Worm (Caenorhabditis elegans) whole organism, L2 larva: ENCODE measurements around the gene cest-34.

Source experiments
- C34F6.9 ChIP-seq: fragments of 150-350 bp; optimal IDR thresholded peaks from 2 replicates; lab custom pipeline; 2014; ENCODE audit warnings: missing biosample characterization, missing genetic modification characterization
- F13H6.1 ChIP-seq: sonication (generic microtip); optimal IDR thresholded peaks from 2 replicates; lab custom pipeline; 2016; ENCODE audit warnings: missing genetic modification characterization, missing compliant biosample characterization
- Y55F3AM.14 ChIP-seq: fragments of 200-800 bp; sonication (Bioruptor generic); optimal IDR thresholded peaks from 2 replicates; lab custom pipeline; 2018; ENCODE audit warnings: mild to moderate bottlenecking, missing genetic modification characterization, missing compliant biosample characterization
- ZK546.5 ChIP-seq: sonication (generic microtip); optimal IDR thresholded peaks from 2 replicates; lab custom pipeline; 2017; ENCODE audit warnings: missing biosample characterization, missing genetic modification characterization
- aly-2 ChIP-seq: fragments of 150-350 bp; optimal IDR thresholded peaks from 2 replicates; lab custom pipeline; 2014; ENCODE audit warnings: missing biosample characterization, missing genetic modification characterization
- ama-1 ChIP-seq: fragments of 150-350 bp; optimal IDR thresholded peaks from 2 replicates; lab custom pipeline; 2018; ENCODE audit warnings: inconsistent platforms
- blmp-1 ChIP-seq: sonication (generic microtip); optimal IDR thresholded peaks from 2 replicates; lab custom pipeline; 2017; ENCODE audit warnings: missing genetic modification characterization, mild to moderate bottlenecking, missing compliant biosample characterization, antibody characterized with exemption, moderate library complexity; ENCODE audit not compliant: insufficient read depth
- ceh-16 ChIP-seq: fragments of 150-350 bp; optimal IDR thresholded peaks from 2 replicates; lab custom pipeline; 2014; ENCODE audit warnings: missing biosample characterization, missing genetic modification characterization
- crh-2 ChIP-seq: sonication (generic microtip); optimal IDR thresholded peaks from 2 replicates; lab custom pipeline; 2017; ENCODE audit warnings: missing biosample characterization, missing genetic modification characterization
- elt-1 ChIP-seq: fragments of 150-350 bp; optimal IDR thresholded peaks from 2 replicates; lab custom pipeline; 2014; ENCODE audit warnings: missing biosample characterization, missing genetic modification characterization
- elt-3 ChIP-seq: sonication (generic microtip); optimal IDR thresholded peaks from 2 replicates; lab custom pipeline; 2017; ENCODE audit warnings: missing biosample characterization, missing genetic modification characterization
- fos-1 ChIP-seq: fragments of 150-350 bp; optimal IDR thresholded peaks from 2 replicates; lab custom pipeline; 2014; ENCODE audit warnings: missing biosample characterization, missing genetic modification characterization
- gmeb-1 ChIP-seq: fragments of 150-350 bp; optimal IDR thresholded peaks from 2 replicates; lab custom pipeline; 2014; ENCODE audit warnings: missing biosample characterization, missing genetic modification characterization
- lin-11 ChIP-seq: fragments of 150-350 bp; sonication (generic microtip); optimal IDR thresholded peaks from 2 replicates; lab custom pipeline; 2014; ENCODE audit warnings: missing biosample characterization, missing genetic modification characterization, inconsistent platforms, mixed read lengths
- lin-13 ChIP-seq: fragments of 150-350 bp; optimal IDR thresholded peaks from 2 replicates; lab custom pipeline; 2014; ENCODE audit warnings: missing biosample characterization, missing genetic modification reagents, missing genetic modification characterization
- lin-39 ChIP-seq: fragments of 150-350 bp; optimal IDR thresholded peaks from 2 replicates; lab custom pipeline; 2014; ENCODE audit warnings: missing biosample characterization, missing genetic modification reagents, missing genetic modification characterization
- lsy-2 ChIP-seq, 2 experiments: fragments of 150-350 bp in 1 of 2; sonication (generic microtip) in 1 of 2; optimal IDR thresholded peaks; 2 replicates each; lab custom pipeline; 2014 to 2017; ENCODE audit warnings: missing biosample characterization in 2 of 2, missing genetic modification characterization in 2 of 2
- mab-5 ChIP-seq: fragments of 150-350 bp; optimal IDR thresholded peaks from 2 replicates; lab custom pipeline; 2014; ENCODE audit warnings: missing biosample characterization, missing genetic modification characterization
- mbf-1 ChIP-seq: sonication (generic microtip); optimal IDR thresholded peaks from 2 replicates; lab custom pipeline; 2017; ENCODE audit warnings: missing biosample characterization, missing genetic modification characterization
- mdl-1 ChIP-seq, 2 experiments: fragments of 150-350 bp in 1 of 2; sonication (generic microtip) in 1 of 2; optimal IDR thresholded peaks; 2 replicates each; lab custom pipeline; 2017; ENCODE audit warnings: missing biosample characterization in 2 of 2, missing genetic modification characterization in 2 of 2
- nhr-10 ChIP-seq: sonication (generic microtip); optimal IDR thresholded peaks from 2 replicates; lab custom pipeline; 2017; ENCODE audit warnings: missing biosample characterization, missing genetic modification characterization
- nhr-129 ChIP-seq: fragments of 150-350 bp; optimal IDR thresholded peaks from 2 replicates; lab custom pipeline; 2014; ENCODE audit warnings: missing biosample characterization, missing genetic modification characterization
- nhr-25 ChIP-seq: fragments of 150-350 bp; sonication (generic microtip); optimal IDR thresholded peaks from 3 replicates; lab custom pipeline; 2014; ENCODE audit warnings: missing biosample characterization, missing genetic modification characterization
- nhr-6 ChIP-seq: fragments of 150-350 bp; optimal IDR thresholded peaks from 2 replicates; lab custom pipeline; 2014; ENCODE audit warnings: missing biosample characterization, missing genetic modification characterization
- nhr-77 ChIP-seq: fragments of 150-350 bp; optimal IDR thresholded peaks from 2 replicates; lab custom pipeline; 2014; ENCODE audit warnings: missing biosample characterization, missing genetic modification characterization
- sem-4 ChIP-seq: fragments of 150-350 bp; optimal IDR thresholded peaks from 2 replicates; lab custom pipeline; 2014; ENCODE audit warnings: missing biosample characterization, missing genetic modification reagents, missing genetic modification characterization
- skn-1 ChIP-seq: sonication (generic microtip); optimal IDR thresholded peaks from 2 replicates; lab custom pipeline; 2017; ENCODE audit warnings: missing biosample characterization, missing genetic modification characterization
- sma-3 ChIP-seq: sonication (generic microtip); optimal IDR thresholded peaks from 2 replicates; lab custom pipeline; 2016; ENCODE audit warnings: missing genetic modification reagents, missing genetic modification characterization, missing compliant biosample characterization
- sma-9 ChIP-seq, 2 experiments: fragments of 150-350 bp in 1 of 2; sonication (generic microtip) in 1 of 2; optimal IDR thresholded peaks; 2 replicates each; lab custom pipeline; 2014 to 2016; ENCODE audit warnings: missing genetic modification characterization in 2 of 2, mild to moderate bottlenecking in 1 of 2, missing biosample characterization in 1 of 2, missing compliant biosample characterization in 1 of 2, missing genetic modification reagents in 1 of 2, moderate library complexity in 1 of 2
- snpc-4 ChIP-seq: fragments of 150-350 bp; optimal IDR thresholded peaks from 2 replicates; lab custom pipeline; 2014; ENCODE audit warnings: missing biosample characterization, missing genetic modification characterization
- unc-39 ChIP-seq: fragments of 150-350 bp; optimal IDR thresholded peaks from 2 replicates; lab custom pipeline; 2014; ENCODE audit warnings: missing biosample characterization, missing genetic modification characterization
- unc-62 ChIP-seq: fragments of 150-350 bp; optimal IDR thresholded peaks from 2 replicates; lab custom pipeline; 2014; ENCODE audit warnings: missing biosample characterization, missing genetic modification reagents, missing genetic modification characterization
- zag-1 ChIP-seq: fragments of 150-350 bp; optimal IDR thresholded peaks from 2 replicates; lab custom pipeline; 2014; ENCODE audit warnings: missing biosample characterization, missing genetic modification characterization
- ztf-11 ChIP-seq: sonication (generic microtip); optimal IDR thresholded peaks from 2 replicates; lab custom pipeline; 2017; ENCODE audit warnings: missing biosample characterization, missing genetic modification characterization

cest-34 gene

DNA sequence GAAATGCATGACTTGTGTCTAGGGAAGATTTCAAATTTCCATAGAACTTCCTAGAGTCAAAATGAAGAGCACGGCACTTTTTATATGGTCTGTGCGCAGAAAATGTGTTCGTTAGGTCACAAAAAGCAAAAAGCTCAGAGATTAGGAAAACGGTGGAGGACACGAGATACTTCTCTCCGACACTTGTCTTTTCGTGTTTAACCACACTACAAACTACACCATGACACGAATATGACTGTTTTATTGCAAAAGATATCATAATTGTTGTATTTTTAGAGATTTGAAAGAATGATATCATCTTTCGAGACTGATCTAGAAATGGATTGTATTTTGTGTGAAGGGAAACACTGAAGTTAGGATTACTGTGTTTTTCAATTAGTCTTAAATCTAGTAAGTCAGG, 22.4 kb downstream of the cest-34 start:
- no peak for TF ChIP-seq lin-11 (tag; lab: Kevin White, UChicago)
- no peak for TF ChIP-seq lin-39 (tag; lab: Kevin White, UChicago)
- no peak for TF ChIP-seq ceh-16 (tag; lab: Kevin White, UChicago)
- TF ChIP-seq zag-1: no peak
- no peak for TF ChIP-seq ama-1 (lab: Kevin White, UChicago)
- TF ChIP-seq elt-1 (tag; lab: Kevin White, UChicago): no peak

DNA sequence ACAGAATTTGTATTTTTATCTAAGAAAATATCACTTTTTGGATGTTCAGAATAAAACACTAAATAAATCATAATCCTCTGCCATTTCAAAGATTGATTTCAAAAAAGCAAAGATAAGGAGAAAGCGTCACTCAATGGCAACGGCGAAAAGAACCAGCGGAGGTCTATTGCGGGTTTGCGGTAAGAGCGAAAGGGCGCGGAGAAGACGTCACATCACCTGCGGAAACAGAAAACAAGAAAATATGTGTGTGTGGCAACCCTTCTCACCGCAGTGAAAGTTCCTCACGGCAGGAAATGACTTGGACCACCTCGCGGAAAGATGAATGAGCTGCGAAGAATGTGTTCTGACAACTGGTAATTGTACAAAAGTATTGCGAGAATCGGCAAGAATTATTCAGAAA, 23.2 kb downstream of the cest-34 start:
- TF ChIP-seq crh-2 (no peak), F13H6.1 (tag; lab: Kevin White, UChicago) (no peak), Y55F3AM.14 (GFP tag; lab: Kevin White, UChicago) (no peak), blmp-1 (tag; lab: Kevin White, UChicago) (peak; percentile 50), snpc-4 (tag; lab: Kevin White, UChicago) (no peak), fos-1 (tag; lab: Kevin White, UChicago) (no peak), ceh-16 (tag; lab: Kevin White, UChicago) (no peak)

ce11 chrV:6702692-6703091, 26.1 kb downstream of the cest-34 start, which contains the start of gene era-1:
TSS of gene era-1 (plus strand) at chrV:6703057.
- TF ChIP-seq nhr-129 (tag; lab: Kevin White, UChicago): no peak
- TF ChIP-seq zag-1: no peak
- no peak for TF ChIP-seq unc-39 (tag; lab: Kevin White, UChicago)
- no peak for TF ChIP-seq ztf-11 (tag; lab: Kevin White, UChicago)
- TF ChIP-seq nhr-25 (tag; lab: Kevin White, UChicago): no peak
- no peak for TF ChIP-seq lin-13 (GFP tag; lab: Kevin White, UChicago)
- TF ChIP-seq gmeb-1: no peak
- no peak for TF ChIP-seq nhr-6 (tag; lab: Kevin White, UChicago)
- no peak for TF ChIP-seq F13H6.1 (tag; lab: Kevin White, UChicago)
- TF ChIP-seq C34F6.9 (tag; lab: Kevin White, UChicago): no peak
- TF ChIP-seq snpc-4 (tag; lab: Kevin White, UChicago): no peak
- TF ChIP-seq Y55F3AM.14 (GFP tag; lab: Kevin White, UChicago): no peak

DNA sequence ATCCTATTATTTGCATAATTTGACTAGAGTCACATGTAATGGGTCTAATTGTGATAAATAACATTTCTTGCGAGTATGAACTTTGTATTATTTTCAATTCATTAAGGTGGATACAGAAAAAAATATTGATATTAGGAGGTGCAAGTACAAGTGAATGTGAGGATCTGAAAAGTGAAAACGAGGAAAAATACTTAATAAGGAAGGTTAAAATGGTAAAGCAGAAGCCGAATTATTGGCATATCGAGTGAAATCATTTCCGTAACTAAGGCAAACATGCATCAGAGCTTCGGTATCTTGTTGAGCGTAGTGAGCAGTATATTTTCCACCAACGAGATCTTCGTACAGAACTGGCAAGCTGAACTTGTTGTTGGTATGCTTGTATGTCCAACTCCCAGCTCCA, 27.9 kb downstream of the cest-34 start:
- no peak for TF ChIP-seq F13H6.1 (tag; lab: Kevin White, UChicago)
- TF ChIP-seq sma-3 (GFP tag; lab: Kevin White, UChicago): no peak
- no peak for TF ChIP-seq mbf-1 (tag; lab: Kevin White, UChicago)
- TF ChIP-seq mdl-1 (tag; optimal IDR thresholded peaks at IDR 0.05; lab: Kevin White, UChicago): no peak
- no peak for TF ChIP-seq ztf-11 (tag; lab: Kevin White, UChicago)
- TF ChIP-seq unc-62 (GFP tag; lab: Kevin White, UChicago): no peak
- no peak for TF ChIP-seq aly-2 (tag; lab: Kevin White, UChicago)

DNA sequence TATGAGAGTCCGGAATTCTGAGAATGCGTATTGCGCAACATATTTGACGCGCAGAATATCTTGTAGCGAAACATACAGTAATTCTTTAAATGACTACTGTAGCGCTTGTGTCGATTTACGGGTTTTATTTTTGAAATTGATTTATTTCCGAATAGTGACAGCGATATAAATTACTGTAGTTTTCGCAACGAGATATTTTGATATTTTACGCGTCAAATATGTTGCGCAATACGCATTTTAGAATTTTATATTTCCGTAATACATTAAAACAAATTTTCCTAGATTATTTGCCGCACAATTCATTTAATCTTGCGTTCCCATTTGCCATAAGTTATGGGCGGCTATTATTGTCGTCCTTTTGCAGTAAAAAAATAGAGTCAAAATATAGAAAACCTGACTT, 28.8 kb downstream of the cest-34 start:
- TF ChIP-seq nhr-77 (tag; lab: Kevin White, UChicago) (no peak), sem-4 (tag; lab: Kevin White, UChicago) (no peak), elt-3 (no peak), crh-2 (no peak), ZK546.5 (no peak), lsy-2 (tag; optimal IDR thresholded peaks at IDR 0.05; lab: Kevin White, UChicago) (no peak), zag-1 (no peak), ama-1 (lab: Kevin White, UChicago) (no peak), mab-5 (tag; lab: Kevin White, UChicago) (no peak), unc-62 (GFP tag; lab: Kevin White, UChicago) (no peak), unc-39 (tag; lab: Kevin White, UChicago) (no peak), lin-13 (GFP tag; lab: Kevin White, UChicago) (no peak), mbf-1 (tag; lab: Kevin White, UChicago) (no peak)

DNA sequence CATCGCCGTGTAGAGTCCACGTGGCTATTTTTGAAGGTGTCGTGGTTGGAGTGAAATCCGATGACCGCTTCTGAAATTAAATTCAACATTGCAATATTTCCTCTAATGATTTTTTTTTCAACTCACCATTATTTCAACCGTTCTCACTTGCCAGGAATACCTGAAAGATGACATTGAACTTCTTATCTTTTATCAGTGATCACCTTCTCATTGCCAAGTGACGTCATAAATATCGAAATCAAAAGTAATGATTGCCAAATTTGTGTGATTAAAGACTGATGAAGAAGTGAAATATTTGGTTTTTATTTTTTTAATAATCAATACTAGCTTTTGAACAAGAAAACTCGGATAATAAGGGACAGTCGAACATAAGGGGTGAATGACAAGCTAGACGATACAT, 30.2 kb downstream of the cest-34 start, which contains the start of gene W02F12.4:
Gene W02F12.4 (minus strand): TSS at position 164 of the 400 bp plus-strand sequence.
- peak; percentile 72 for TF ChIP-seq sma-9 (GFP tag; optimal IDR thresholded peaks at IDR 0.05; lab: Kevin White, UChicago)
- TF ChIP-seq sma-9 (tag; optimal IDR thresholded peaks at IDR 0.05; lab: Kevin White, UChicago): no peak
- TF ChIP-seq crh-2: peak; percentile 67
- TF ChIP-seq nhr-6 (tag; lab: Kevin White, UChicago): no peak
- TF ChIP-seq unc-62 (GFP tag; lab: Kevin White, UChicago): no peak
- peak; percentile 7 for TF ChIP-seq nhr-25 (tag; lab: Kevin White, UChicago)
- no peak for TF ChIP-seq aly-2 (tag; lab: Kevin White, UChicago)
- TF ChIP-seq fos-1 (tag; lab: Kevin White, UChicago): peak; percentile 91
- TF ChIP-seq nhr-77 (tag; lab: Kevin White, UChicago): no peak
- TF ChIP-seq skn-1 (tag; lab: Kevin White, UChicago): peak; percentile 65
- TF ChIP-seq nhr-10: no peak
- peak; percentile 53 for TF ChIP-seq blmp-1 (tag; lab: Kevin White, UChicago)
- TF ChIP-seq sma-3 (GFP tag; lab: Kevin White, UChicago): peak; percentile 52
